Worm (Caenorhabditis elegans): Measurements from ENCODE around the gene inpp-5K.

ce11 chrIII:8185130-8185529, 24.0 kb upstream of the inpp-5K start:
- TF ChIP-seq unc-62 (GFP tag; optimal IDR thresholded peaks at IDR 0.05) = no peak
- TF ChIP-seq lsy-2 (tag; optimal IDR thresholded peaks at IDR 0.05) = no peak
- no peak for TF ChIP-seq lin-32 (GFP tag; optimal IDR thresholded peaks at IDR 0.05)
- TF ChIP-seq zip-8 (tag; optimal IDR thresholded peaks at IDR 0.05) = no peak
- TF ChIP-seq pha-4 (tag; optimal IDR thresholded peaks at IDR 0.05) = no peak
- TF ChIP-seq cnd-1 (tag; optimal IDR thresholded peaks at IDR 0.05) = no peak
- TF ChIP-seq ztf-11 (tag; optimal IDR thresholded peaks at IDR 0.05) = no peak
- no peak for TF ChIP-seq snpc-4 (tag; optimal IDR thresholded peaks at IDR 0.05)
- no peak for TF ChIP-seq nhr-12 (tag; optimal IDR thresholded peaks at IDR 0.05)
- no peak for TF ChIP-seq blmp-1 (tag; optimal IDR thresholded peaks at IDR 0.05)
- no peak for TF ChIP-seq nhr-237 (tag; optimal IDR thresholded peaks at IDR 0.05)
- no peak for TF ChIP-seq ces-1 (GFP tag; optimal IDR thresholded peaks at IDR 0.05)
- TF ChIP-seq sptf-1 (tag; optimal IDR thresholded peaks at IDR 0.05) = no peak
- no peak for TF ChIP-seq nhr-76 (tag; optimal IDR thresholded peaks at IDR 0.05)

All from whole organism, mixed stage, embryonic.